Fruit fly (Drosophila melanogaster) whole organism, embryonic: ENCODE results near the gene Sk2.

Source experiments
- Bdp1 ChIP-seq: fragments of 200-800 bp; sonication (Bioruptor generic); optimal IDR thresholded peaks from 3 replicates; lab custom pipeline; 2016; ENCODE audit warnings: missing biosample characterization, missing genetic modification characterization
- CG10979 ChIP-seq: fragments of 200-800 bp; sonication (Bioruptor generic); optimal IDR thresholded peaks from 2 replicates; lab custom pipeline; 2018; ENCODE audit warnings: missing biosample characterization, mild to moderate bottlenecking, missing genetic modification characterization, moderate library complexity
- CG11398 ChIP-seq: fragments of 200-800 bp; sonication (Bioruptor generic); optimal IDR thresholded peaks from 2 replicates; lab custom pipeline; 2016; ENCODE audit warnings: missing biosample characterization, missing genetic modification characterization
- CG14014 ChIP-seq: fragments of 200-800 bp; sonication (Bioruptor generic); IDR thresholded peaks from 2 replicates; pipeline ENCODE4 v1.3.6; 2022; ENCODE audit warnings: missing biosample characterization, missing genetic modification characterization
- CG14050 ChIP-seq: fragments of 200-800 bp; sonication (Bioruptor generic); IDR thresholded peaks from 3 replicates; pipeline ENCODE4 v1.3.6; 2022; ENCODE audit warnings: missing biosample characterization, missing genetic modification characterization
- CG16813 ChIP-seq: fragments of 200-800 bp; sonication (Bioruptor generic); IDR thresholded peaks from 3 replicates; pipeline ENCODE4 v1.3.6; 2022; ENCODE audit warnings: missing biosample characterization, missing genetic modification characterization; ENCODE audit not compliant: partially characterized antibody
- CG17829 ChIP-seq: fragments of 200-800 bp; optimal IDR thresholded peaks from 2 replicates; lab custom pipeline; 2019; ENCODE audit warnings: missing biosample characterization, mild to moderate bottlenecking, missing genetic modification characterization, moderate library complexity
- CG18476 ChIP-seq: fragments of 200-800 bp; sonication (Bioruptor generic); optimal IDR thresholded peaks from 2 replicates; lab custom pipeline; 2016; ENCODE audit warnings: missing biosample characterization, mild to moderate bottlenecking, missing genetic modification characterization
- CG2889 ChIP-seq: fragments of 200-800 bp; sonication (Bioruptor generic); IDR thresholded peaks from 3 replicates; pipeline ENCODE4 v1.3.6; 2022; ENCODE audit warnings: missing biosample characterization, missing genetic modification characterization
- CG32767 ChIP-seq: fragments of 200-800 bp; sonication (Bioruptor generic); IDR thresholded peaks from 2 replicates; pipeline ENCODE4 v1.3.6; 2022; ENCODE audit warnings: missing biosample characterization, missing genetic modification characterization
- CG3847 ChIP-seq: fragments of 200-800 bp; sonication (Bioruptor generic); IDR thresholded peaks from 2 replicates; pipeline ENCODE4 v1.3.6; 2022; ENCODE audit warnings: missing biosample characterization, missing genetic modification characterization
- CG42726 ChIP-seq: fragments of 200-800 bp; sonication (Bioruptor generic); IDR thresholded peaks from 2 replicates; pipeline ENCODE4 v1.3.6; 2022; ENCODE audit warnings: missing biosample characterization, missing genetic modification characterization; ENCODE audit not compliant: partially characterized antibody
- CG4707 ChIP-seq: fragments of 200-800 bp; sonication (Bioruptor generic); optimal IDR thresholded peaks from 2 replicates; lab custom pipeline; 2018; ENCODE audit warnings: missing biosample characterization, mild to moderate bottlenecking, missing genetic modification characterization, moderate library complexity
- CG7786 ChIP-seq: fragments of 200-800 bp; sonication (Bioruptor generic); optimal IDR thresholded peaks from 2 replicates; lab custom pipeline; 2016; ENCODE audit warnings: missing biosample characterization, missing genetic modification characterization
- CG8359 ChIP-seq: fragments of 200-800 bp; sonication (Bioruptor generic); optimal IDR thresholded peaks from 2 replicates; lab custom pipeline; 2017; ENCODE audit warnings: missing biosample characterization, mild to moderate bottlenecking, missing genetic modification characterization, borderline replicate concordance
- D ChIP-seq, 2 experiments: fragments of 200-800 bp in 1 of 2; fragments of >200 bp in 1 of 2; sonication (Bioruptor generic) in 1 of 2; optimal IDR thresholded peaks; 2 replicates in 1 of 2; 3 replicates in 1 of 2; lab custom pipeline; 2017; ENCODE audit warnings: mild to moderate bottlenecking in 1 of 2, missing biosample characterization in 1 of 2, missing genetic modification characterization in 1 of 2, missing genetic modification reagents in 1 of 2
- D19A ChIP-seq: fragments of 200-800 bp; optimal IDR thresholded peaks from 3 replicates; lab custom pipeline; 2019; ENCODE audit warnings: missing biosample characterization, mild to moderate bottlenecking, missing genetic modification characterization, moderate library complexity
- Ets65A ChIP-seq: fragments of 200-800 bp; sonication (Bioruptor generic); peaks from one replicate; lab custom pipeline; 2016; ENCODE audit warnings: missing biosample characterization, missing genetic modification characterization
- HHEX ChIP-seq: fragments of 200-800 bp; sonication (Bioruptor generic); optimal IDR thresholded peaks from 3 replicates; lab custom pipeline; 2017; ENCODE audit warnings: missing biosample characterization, mild to moderate bottlenecking, missing genetic modification characterization, missing genetic modification reagents
- Hr78 ChIP-seq, 2 experiments: fragments of 200-800 bp in 1 of 2; fragments of >200 bp in 1 of 2; sonication (Bioruptor generic) in 1 of 2; optimal IDR thresholded peaks; 2 replicates each; lab custom pipeline; 2017 to 2019; ENCODE audit warnings: missing biosample characterization in 2 of 2, missing genetic modification characterization in 2 of 2, mild to moderate bottlenecking in 1 of 2, moderate library complexity in 1 of 2
- Hsf ChIP-seq: fragments of 200-800 bp; sonication (Bioruptor generic); optimal IDR thresholded peaks from 3 replicates; lab custom pipeline; 2016; ENCODE audit warnings: missing biosample characterization, missing genetic modification characterization
- Lim3 ChIP-seq: fragments of 200-800 bp; sonication (Bioruptor generic); IDR thresholded peaks from 2 replicates; pipeline ENCODE4 v1.3.6; 2022; ENCODE audit warnings: missing biosample characterization, missing genetic modification characterization
- Mad ChIP-seq: fragments of 200-800 bp; sonication (Bioruptor generic); optimal IDR thresholded peaks from 2 replicates; lab custom pipeline; 2016; ENCODE audit warnings: missing biosample characterization, missing genetic modification characterization
- Myb ChIP-seq: fragments of 200-800 bp; sonication (Bioruptor generic); optimal IDR thresholded peaks from 2 replicates; lab custom pipeline; 2016; ENCODE audit warnings: missing biosample characterization, missing genetic modification characterization
- Trl ChIP-seq, 3 experiments: fragments of >200 bp in 2 of 3; fragments of 200-800 bp in 1 of 3; sonication (Bioruptor generic) in 1 of 3; optimal IDR thresholded peaks; 2 replicates in 1 of 3; 3 replicates in 2 of 3; lab custom pipeline; 2016 to 2017; ENCODE audit warnings: missing biosample characterization in 1 of 3, missing genetic modification characterization in 1 of 3
- ap ChIP-seq: fragments of 200-800 bp; sonication (Bioruptor generic); IDR thresholded peaks from 2 replicates; pipeline ENCODE4 v1.3.6; 2022; ENCODE audit warnings: missing biosample characterization, missing genetic modification characterization
- caup ChIP-seq: fragments of 200-800 bp; sonication (Bioruptor generic); optimal IDR thresholded peaks from 3 replicates; lab custom pipeline; 2017; ENCODE audit warnings: missing biosample characterization, mild to moderate bottlenecking, missing genetic modification characterization, moderate library complexity; ENCODE audit not compliant: severe bottlenecking
- chn ChIP-seq: fragments of 200-800 bp; sonication (Bioruptor generic); optimal IDR thresholded peaks from 2 replicates; lab custom pipeline; 2016; ENCODE audit warnings: missing biosample characterization, missing genetic modification characterization
- da ChIP-seq: fragments of 200-800 bp; sonication (Bioruptor generic); optimal IDR thresholded peaks from 2 replicates; lab custom pipeline; 2016; ENCODE audit warnings: missing biosample characterization, missing genetic modification characterization
- dimm ChIP-seq: fragments of 200-800 bp; sonication (Bioruptor generic); IDR thresholded peaks from 2 replicates; pipeline ENCODE4 v1.3.6; 2022; ENCODE audit warnings: missing biosample characterization, missing genetic modification characterization
- dm ChIP-seq: fragments of 200-800 bp; sonication (Bioruptor generic); optimal IDR thresholded peaks from 3 replicates; lab custom pipeline; 2016; ENCODE audit warnings: missing biosample characterization, missing genetic modification characterization
- fd3F ChIP-seq: fragments of 200-800 bp; sonication (Bioruptor generic); optimal IDR thresholded peaks from 2 replicates; lab custom pipeline; 2018; ENCODE audit warnings: missing biosample characterization, mild to moderate bottlenecking, missing genetic modification characterization, moderate library complexity
- hb ChIP-seq: fragments of 200-800 bp; sonication (Bioruptor generic); IDR thresholded peaks from 3 replicates; pipeline ENCODE4 v1.3.6; 2022; ENCODE audit warnings: missing biosample characterization, missing genetic modification characterization; ENCODE audit not compliant: partially characterized antibody
- ken ChIP-seq: fragments of 200-800 bp; sonication (Bioruptor generic); IDR thresholded peaks from 3 replicates; pipeline ENCODE4 v1.3.6; 2022; ENCODE audit warnings: missing biosample characterization, missing genetic modification characterization
- mirr ChIP-seq: fragments of 200-800 bp; sonication (Bioruptor generic); optimal IDR thresholded peaks from 3 replicates; lab custom pipeline; 2018; ENCODE audit warnings: missing biosample characterization, mild to moderate bottlenecking, missing genetic modification characterization
- pfk ChIP-seq: fragments of 200-800 bp; sonication (Bioruptor generic); optimal IDR thresholded peaks from 2 replicates; lab custom pipeline; 2018; ENCODE audit warnings: missing biosample characterization, mild to moderate bottlenecking, missing genetic modification characterization, moderate library complexity
- pnt ChIP-seq: fragments of 200-800 bp; sonication (Bioruptor generic); optimal IDR thresholded peaks from 3 replicates; lab custom pipeline; 2016; ENCODE audit warnings: missing biosample characterization, missing genetic modification characterization
- sc ChIP-seq, 3 experiments: fragments of >200 bp in 2 of 3; fragments of 200-800 bp in 1 of 3; sonication (Bioruptor generic) in 1 of 3; optimal IDR thresholded peaks; 2 replicates in 2 of 3; 3 replicates in 1 of 3; lab custom pipeline; 2017; ENCODE audit warnings: mild to moderate bottlenecking in 1 of 3, missing biosample characterization in 1 of 3, missing genetic modification characterization in 1 of 3, missing genetic modification reagents in 1 of 3
- slou ChIP-seq: fragments of 200-800 bp; sonication (Bioruptor generic); optimal IDR thresholded peaks from 3 replicates; lab custom pipeline; 2016; ENCODE audit warnings: missing biosample characterization, missing genetic modification characterization
- tll ChIP-seq, 2 experiments: fragments of 200-800 bp in 1 of 2; fragments of >200 bp in 1 of 2; sonication (Bioruptor generic) in 1 of 2; optimal IDR thresholded peaks; 2 replicates each; lab custom pipeline; 2017 to 2019; ENCODE audit warnings: missing biosample characterization in 2 of 2, missing genetic modification characterization in 2 of 2, mild to moderate bottlenecking in 1 of 2, moderate library complexity in 1 of 2
- twi ChIP-seq: fragments of 200-800 bp; optimal IDR thresholded peaks from 2 replicates; lab custom pipeline; 2019; ENCODE audit warnings: missing biosample characterization, mild to moderate bottlenecking, missing genetic modification characterization, moderate library complexity

The Sk2 gene

DNA sequence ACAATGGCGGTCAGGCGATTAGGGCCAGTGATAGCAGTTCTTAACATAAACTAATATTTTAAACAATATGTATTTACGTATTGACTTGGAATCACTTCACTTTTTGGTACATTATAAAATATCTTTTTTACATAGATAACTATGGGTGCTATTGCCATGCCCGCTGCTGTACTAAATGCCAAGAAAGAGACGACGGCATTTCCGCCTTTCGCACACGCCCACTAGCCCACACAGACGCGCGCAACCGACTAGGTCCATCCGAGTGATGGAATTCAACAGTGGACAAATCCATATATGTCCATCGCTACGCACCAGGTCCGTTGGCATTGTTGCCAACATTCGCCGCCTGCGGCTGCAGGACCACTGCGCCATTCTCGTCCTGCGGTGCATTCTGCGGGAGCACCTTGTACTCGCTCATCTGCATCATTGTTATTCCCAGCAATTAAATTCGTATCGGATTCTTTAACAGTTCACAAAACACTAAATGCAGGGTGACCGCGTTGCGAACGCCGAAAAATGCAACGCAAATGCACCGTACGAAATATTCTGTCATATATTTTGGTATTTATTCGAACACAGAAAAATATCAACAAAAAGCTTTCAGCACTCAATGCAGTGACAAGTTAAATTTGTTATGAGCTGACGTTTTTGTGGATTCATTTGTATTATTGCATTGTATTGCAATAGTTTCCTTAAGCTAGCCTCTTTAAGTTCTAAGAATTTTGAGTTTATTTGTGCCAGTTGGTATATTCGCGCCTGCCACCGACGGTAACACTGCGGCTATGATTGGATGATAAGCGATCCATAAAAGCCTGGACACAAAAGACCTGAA, at the start of gene Sk2, which contains the start of gene scramb2 (continued):
- peak; percentile 94 for TF ChIP-seq CG10979 (tag; lab: Kevin White, UChicago)
- peak; percentile 76 for TF ChIP-seq Myb (GFP tag; lab: Kevin White, UChicago)
- peak; percentile 83; the same call in 1 of the 2 replicates for TF ChIP-seq Lim3 (GFP tag; lab: Robert Waterston, UW)
- TF ChIP-seq CG3847 (GFP tag; lab: Robert Waterston, UW), result peak; percentile 91
- TF ChIP-seq CG2889, result peak; percentile 87; the same call in 2 of the 3 replicates
- peak; percentile 92 for TF ChIP-seq fd3F
- TF ChIP-seq pnt (GFP tag; lab: Kevin White, UChicago), result peak; percentile 75
- peak; percentile 89 for TF ChIP-seq chn
- no peak for TF ChIP-seq hb
- TF ChIP-seq Mad (GFP tag; lab: Kevin White, UChicago), result peak; percentile 91
- TF ChIP-seq D (optimal IDR thresholded peaks at IDR 0.05; lab: Kevin White, UChicago), result no peak
- TF ChIP-seq D (GFP tag; optimal IDR thresholded peaks at IDR 0.05; lab: Kevin White, UChicago), result peak; percentile 95
- peak; percentile 95 for TF ChIP-seq CG14014 (GFP tag; lab: Robert Waterston, UW)
- peak; percentile 94 for TF ChIP-seq ap
- TF ChIP-seq CG32767 (GFP tag; lab: Robert Waterston, UW), result peak; percentile 88
- TF ChIP-seq tll (GFP tag; optimal IDR thresholded peaks at IDR 0.05; lab: Kevin White, UChicago), result no peak
- TF ChIP-seq caup (GFP tag; lab: Kevin White, UChicago), result peak; percentile 96
- TF ChIP-seq CG18476 (GFP tag; lab: Kevin White, UChicago), result peak; percentile 91
- TF ChIP-seq CG7786, result peak; percentile 82
- TF ChIP-seq Hr78 (GFP tag; optimal IDR thresholded peaks at IDR 0.05; lab: Kevin White, UChicago), result peak in 1 of 2 experiments; percentile 81
- TF ChIP-seq Ets65A (GFP tag; lab: Kevin White, UChicago), result peak; percentile 99
- TF ChIP-seq twi (tag; lab: Kevin White, UChicago), result peak; percentile 86
- TF ChIP-seq CG8359, result peak; percentile 85
- TF ChIP-seq CG11398, result peak; percentile 78
- TF ChIP-seq CG42726 (GFP tag; lab: Robert Waterston, UW), result no peak
- TF ChIP-seq Hsf, result peak; percentile 94
- peak; percentile 91 for TF ChIP-seq ken (GFP tag; lab: Robert Waterston, UW)
- peak; percentile 75 for TF ChIP-seq Bdp1
- TF ChIP-seq sc (optimal IDR thresholded peaks at IDR 0.05; lab: Kevin White, UChicago), result no peak
- peak; percentile 92 for TF ChIP-seq sc (GFP tag; optimal IDR thresholded peaks at IDR 0.05; lab: Kevin White, UChicago)
- TF ChIP-seq CG4707 (GFP tag; lab: Kevin White, UChicago), result peak; percentile 91
- peak; percentile 90 for TF ChIP-seq D19A (tag; lab: Kevin White, UChicago)
- peak; percentile 97 for TF ChIP-seq HHEX
- no peak for TF ChIP-seq CG16813 (GFP tag; lab: Robert Waterston, UW)
- peak; percentile 55 for TF ChIP-seq dm (GFP tag; lab: Kevin White, UChicago)
- TF ChIP-seq pfk (GFP tag; lab: Kevin White, UChicago), result peak; percentile 48
- TF ChIP-seq dimm (GFP tag; lab: Robert Waterston, UW), result peak; percentile 83
- TF ChIP-seq da (GFP tag; lab: Kevin White, UChicago), result peak; percentile 68
- no peak for TF ChIP-seq Trl (optimal IDR thresholded peaks at IDR 0.05; lab: Kevin White, UChicago)
- peak; percentile 73 for TF ChIP-seq Trl (GFP tag; optimal IDR thresholded peaks at IDR 0.05; lab: Kevin White, UChicago)
- peak; percentile 91 for TF ChIP-seq CG14050 (GFP tag; lab: Robert Waterston, UW)
- TF ChIP-seq mirr (GFP tag; lab: Kevin White, UChicago), result peak; percentile 92
- TF ChIP-seq CG17829 (tag; lab: Kevin White, UChicago), result peak; percentile 96
- TF ChIP-seq slou, result peak; percentile 64
